Worm (Caenorhabditis elegans) whole organism, L2 larva: ENCODE results near the gene E04F6.10.

Experiments
- R02D3.7 ChIP-seq: fragments of 150-350 bp; optimal IDR thresholded peaks from 2 replicates; lab custom pipeline; 2014; ENCODE audit warnings: missing biosample characterization, missing genetic modification characterization
- ama-1 ChIP-seq: fragments of 150-350 bp; optimal IDR thresholded peaks from 2 replicates; lab custom pipeline; 2018; ENCODE audit warnings: inconsistent platforms
- ceh-82 ChIP-seq: fragments of 150-350 bp; optimal IDR thresholded peaks from 2 replicates; lab custom pipeline; 2014; ENCODE audit warnings: missing biosample characterization, missing genetic modification characterization
- egl-27 ChIP-seq: sonication (generic microtip); optimal IDR thresholded peaks from 3 replicates; lab custom pipeline; 2017; ENCODE audit warnings: missing biosample characterization, missing genetic modification reagents, missing genetic modification characterization
- lsy-2 ChIP-seq, 2 experiments: fragments of 150-350 bp in 1 of 2; sonication (generic microtip) in 1 of 2; optimal IDR thresholded peaks; 2 replicates each; lab custom pipeline; 2014 to 2017; ENCODE audit warnings: missing biosample characterization in 2 of 2, missing genetic modification characterization in 2 of 2
- mab-5 ChIP-seq: fragments of 150-350 bp; optimal IDR thresholded peaks from 2 replicates; lab custom pipeline; 2014; ENCODE audit warnings: missing biosample characterization, missing genetic modification characterization
- nhr-11 ChIP-seq: fragments of 150-350 bp; optimal IDR thresholded peaks from 2 replicates; lab custom pipeline; 2014; ENCODE audit warnings: missing biosample characterization, missing genetic modification characterization
- unc-55 ChIP-seq: fragments of 150-350 bp; sonication (generic microtip); optimal IDR thresholded peaks from 3 replicates; lab custom pipeline; 2014; ENCODE audit warnings: missing biosample characterization, missing genetic modification reagents, missing genetic modification characterization
- unc-62 ChIP-seq: fragments of 150-350 bp; optimal IDR thresholded peaks from 2 replicates; lab custom pipeline; 2014; ENCODE audit warnings: missing biosample characterization, missing genetic modification reagents, missing genetic modification characterization
- ztf-11 ChIP-seq: sonication (generic microtip); optimal IDR thresholded peaks from 2 replicates; lab custom pipeline; 2017; ENCODE audit warnings: missing biosample characterization, missing genetic modification characterization
- ztf-4 ChIP-seq: fragments of 150-350 bp; optimal IDR thresholded peaks from 2 replicates; lab custom pipeline; 2014; ENCODE audit warnings: missing biosample characterization, missing genetic modification characterization

DNA sequence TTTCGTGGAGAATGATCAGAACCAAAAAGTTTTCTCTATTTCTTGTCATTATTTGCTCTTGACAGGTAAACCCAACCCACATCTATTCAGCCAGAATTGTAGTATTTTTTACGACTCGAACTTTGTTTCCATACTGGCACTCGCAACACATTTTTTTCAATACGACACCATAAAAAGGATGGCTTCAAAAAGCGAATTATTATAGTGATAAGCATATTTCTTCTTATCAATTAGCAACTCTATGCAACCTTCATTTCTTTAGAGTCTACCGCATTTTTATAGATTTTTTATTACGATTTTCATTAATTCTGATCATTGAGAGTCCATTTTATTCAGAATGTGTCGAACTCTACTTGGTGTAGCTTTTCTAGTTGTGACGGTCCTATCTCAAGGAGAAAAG lies 15.6 kb upstream of the E04F6.10 start, which contains the start of gene ctsa-3.1:
- no peak for TF ChIP-seq lsy-2 (tag; optimal IDR thresholded peaks at IDR 0.05; lab: Kevin White, UChicago)
- no peak for TF ChIP-seq nhr-11
- TF ChIP-seq mab-5 = no peak
- TF ChIP-seq unc-55 (GFP tag; lab: Kevin White, UChicago) = no peak
- no peak for TF ChIP-seq ceh-82 (tag; lab: Kevin White, UChicago)
- no peak for TF ChIP-seq egl-27 (tag; lab: Kevin White, UChicago)
- TF ChIP-seq ztf-4 (tag; lab: Kevin White, UChicago) = no peak
- no peak for TF ChIP-seq unc-62 (GFP tag; lab: Kevin White, UChicago)
- TF ChIP-seq ama-1 (lab: Kevin White, UChicago) = no peak
- no peak for TF ChIP-seq ztf-11
- no peak for TF ChIP-seq R02D3.7 (tag; lab: Kevin White, UChicago)
